Worm (Caenorhabditis elegans): ENCODE measurements around the gene srx-76.

DNA sequence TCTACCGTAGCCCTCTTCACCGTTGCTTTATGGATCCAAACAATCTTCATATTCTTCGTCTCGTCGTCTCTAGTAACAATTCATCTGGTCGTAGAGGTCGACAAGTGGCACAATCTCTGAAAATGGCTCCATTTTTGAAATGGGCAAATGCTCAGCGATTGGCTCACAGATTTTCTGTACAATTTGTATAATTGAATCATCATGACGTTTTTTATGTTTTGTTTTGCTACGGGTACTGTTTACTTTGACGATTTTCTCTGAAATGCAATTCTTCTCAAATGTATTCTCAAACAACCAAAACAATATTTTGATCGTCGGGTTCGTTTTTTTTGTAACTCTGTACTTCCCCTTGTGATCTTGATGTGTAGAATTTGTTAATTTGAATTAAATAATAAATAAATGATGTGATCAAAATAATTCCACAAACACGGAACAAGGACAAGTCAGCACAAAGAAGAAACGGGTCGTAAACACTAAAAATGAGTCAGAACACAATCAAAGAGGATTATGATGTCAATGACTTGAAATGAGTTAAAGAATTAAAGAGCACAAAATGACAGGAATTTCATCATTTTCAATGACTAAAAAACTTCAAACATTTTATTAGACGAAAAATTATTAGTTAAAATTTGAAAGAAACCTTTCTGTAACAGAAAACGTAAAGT is 29.6 kb upstream of the srx-76 start:
- TF ChIP-seq lin-15B (tag; optimal IDR thresholded peaks at IDR 0.05), result no peak
- TF ChIP-seq fkh-10 (GFP tag; optimal IDR thresholded peaks at IDR 0.05), result no peak
- TF ChIP-seq skn-1 (tag; optimal IDR thresholded peaks at IDR 0.05), result no peak
- TF ChIP-seq nhr-23 (tag; optimal IDR thresholded peaks at IDR 0.05), result no peak
- no peak for TF ChIP-seq zag-1 (tag; optimal IDR thresholded peaks at IDR 0.05)
- no peak for TF ChIP-seq nhr-11 (tag; optimal IDR thresholded peaks at IDR 0.05)
- TF ChIP-seq daf-12 (tag; optimal IDR thresholded peaks at IDR 0.05), result no peak
- no peak for TF ChIP-seq lin-39 (tag; optimal IDR thresholded peaks at IDR 0.05)
- no peak for TF ChIP-seq nhr-76 (tag; optimal IDR thresholded peaks at IDR 0.05)
- no peak for TF ChIP-seq fos-1 (tag; optimal IDR thresholded peaks at IDR 0.05)
- no peak for TF ChIP-seq nhr-12 (tag; optimal IDR thresholded peaks at IDR 0.05)
- TF ChIP-seq aly-2 (tag; optimal IDR thresholded peaks at IDR 0.05), result no peak
- no peak for TF ChIP-seq egl-5 (tag; optimal IDR thresholded peaks at IDR 0.05)
- TF ChIP-seq pha-4 (tag; optimal IDR thresholded peaks at IDR 0.05), result peak; percentile 36

Measured in whole organism, L3 larva.